Worm (Caenorhabditis elegans) whole organism, L2 larva: Measurements from ENCODE around the gene F42A10.9.

ENCODE experiments used
- C34F6.9 ChIP-seq: fragments of 150-350 bp; optimal IDR thresholded peaks from 2 replicates; lab custom pipeline; 2014; ENCODE audit warnings: missing biosample characterization, missing genetic modification characterization
- F13H6.1 ChIP-seq: sonication (generic microtip); optimal IDR thresholded peaks from 2 replicates; lab custom pipeline; 2016; ENCODE audit warnings: missing genetic modification characterization, missing compliant biosample characterization
- R02D3.7 ChIP-seq: fragments of 150-350 bp; optimal IDR thresholded peaks from 2 replicates; lab custom pipeline; 2014; ENCODE audit warnings: missing biosample characterization, missing genetic modification characterization
- Y55F3AM.14 ChIP-seq: fragments of 200-800 bp; sonication (Bioruptor generic); optimal IDR thresholded peaks from 2 replicates; lab custom pipeline; 2018; ENCODE audit warnings: mild to moderate bottlenecking, missing genetic modification characterization, missing compliant biosample characterization
- ZK546.5 ChIP-seq: sonication (generic microtip); optimal IDR thresholded peaks from 2 replicates; lab custom pipeline; 2017; ENCODE audit warnings: missing biosample characterization, missing genetic modification characterization
- alr-1 ChIP-seq: fragments of 150-350 bp; optimal IDR thresholded peaks from 2 replicates; lab custom pipeline; 2014; ENCODE audit warnings: missing biosample characterization, missing genetic modification characterization
- aly-2 ChIP-seq: fragments of 150-350 bp; optimal IDR thresholded peaks from 2 replicates; lab custom pipeline; 2014; ENCODE audit warnings: missing biosample characterization, missing genetic modification characterization
- ama-1 ChIP-seq: fragments of 150-350 bp; optimal IDR thresholded peaks from 2 replicates; lab custom pipeline; 2018; ENCODE audit warnings: inconsistent platforms
- blmp-1 ChIP-seq: sonication (generic microtip); optimal IDR thresholded peaks from 2 replicates; lab custom pipeline; 2017; ENCODE audit warnings: missing genetic modification characterization, mild to moderate bottlenecking, missing compliant biosample characterization, antibody characterized with exemption, moderate library complexity; ENCODE audit not compliant: insufficient read depth
- ceh-16 ChIP-seq: fragments of 150-350 bp; optimal IDR thresholded peaks from 2 replicates; lab custom pipeline; 2014; ENCODE audit warnings: missing biosample characterization, missing genetic modification characterization
- ceh-82 ChIP-seq: fragments of 150-350 bp; optimal IDR thresholded peaks from 2 replicates; lab custom pipeline; 2014; ENCODE audit warnings: missing biosample characterization, missing genetic modification characterization
- crh-2 ChIP-seq: sonication (generic microtip); optimal IDR thresholded peaks from 2 replicates; lab custom pipeline; 2017; ENCODE audit warnings: missing biosample characterization, missing genetic modification characterization
- dmd-4 ChIP-seq: sonication (generic microtip); optimal IDR thresholded peaks from 2 replicates; lab custom pipeline; 2017; ENCODE audit warnings: missing biosample characterization, missing genetic modification characterization
- egl-27 ChIP-seq: sonication (generic microtip); optimal IDR thresholded peaks from 3 replicates; lab custom pipeline; 2017; ENCODE audit warnings: missing biosample characterization, missing genetic modification reagents, missing genetic modification characterization
- elt-1 ChIP-seq: fragments of 150-350 bp; optimal IDR thresholded peaks from 2 replicates; lab custom pipeline; 2014; ENCODE audit warnings: missing biosample characterization, missing genetic modification characterization
- elt-3 ChIP-seq: sonication (generic microtip); optimal IDR thresholded peaks from 2 replicates; lab custom pipeline; 2017; ENCODE audit warnings: missing biosample characterization, missing genetic modification characterization
- fos-1 ChIP-seq: fragments of 150-350 bp; optimal IDR thresholded peaks from 2 replicates; lab custom pipeline; 2014; ENCODE audit warnings: missing biosample characterization, missing genetic modification characterization
- gmeb-1 ChIP-seq: fragments of 150-350 bp; optimal IDR thresholded peaks from 2 replicates; lab custom pipeline; 2014; ENCODE audit warnings: missing biosample characterization, missing genetic modification characterization
- lin-11 ChIP-seq: fragments of 150-350 bp; sonication (generic microtip); optimal IDR thresholded peaks from 2 replicates; lab custom pipeline; 2014; ENCODE audit warnings: missing biosample characterization, missing genetic modification characterization, inconsistent platforms, mixed read lengths
- lin-13 ChIP-seq: fragments of 150-350 bp; optimal IDR thresholded peaks from 2 replicates; lab custom pipeline; 2014; ENCODE audit warnings: missing biosample characterization, missing genetic modification reagents, missing genetic modification characterization
- lin-39 ChIP-seq: fragments of 150-350 bp; optimal IDR thresholded peaks from 2 replicates; lab custom pipeline; 2014; ENCODE audit warnings: missing biosample characterization, missing genetic modification reagents, missing genetic modification characterization
- lsy-2 ChIP-seq, 2 experiments: fragments of 150-350 bp in 1 of 2; sonication (generic microtip) in 1 of 2; optimal IDR thresholded peaks; 2 replicates each; lab custom pipeline; 2014 to 2017; ENCODE audit warnings: missing biosample characterization in 2 of 2, missing genetic modification characterization in 2 of 2
- mab-5 ChIP-seq: fragments of 150-350 bp; optimal IDR thresholded peaks from 2 replicates; lab custom pipeline; 2014; ENCODE audit warnings: missing biosample characterization, missing genetic modification characterization
- mbf-1 ChIP-seq: sonication (generic microtip); optimal IDR thresholded peaks from 2 replicates; lab custom pipeline; 2017; ENCODE audit warnings: missing biosample characterization, missing genetic modification characterization
- mdl-1 ChIP-seq, 2 experiments: fragments of 150-350 bp in 1 of 2; sonication (generic microtip) in 1 of 2; optimal IDR thresholded peaks; 2 replicates each; lab custom pipeline; 2017; ENCODE audit warnings: missing biosample characterization in 2 of 2, missing genetic modification characterization in 2 of 2
- nhr-10 ChIP-seq: sonication (generic microtip); optimal IDR thresholded peaks from 2 replicates; lab custom pipeline; 2017; ENCODE audit warnings: missing biosample characterization, missing genetic modification characterization
- nhr-11 ChIP-seq: fragments of 150-350 bp; optimal IDR thresholded peaks from 2 replicates; lab custom pipeline; 2014; ENCODE audit warnings: missing biosample characterization, missing genetic modification characterization
- nhr-12 ChIP-seq: fragments of 150-350 bp; optimal IDR thresholded peaks from 2 replicates; lab custom pipeline; 2014; ENCODE audit warnings: missing biosample characterization, missing genetic modification characterization
- nhr-129 ChIP-seq: fragments of 150-350 bp; optimal IDR thresholded peaks from 2 replicates; lab custom pipeline; 2014; ENCODE audit warnings: missing biosample characterization, missing genetic modification characterization
- nhr-21 ChIP-seq: fragments of 150-350 bp; optimal IDR thresholded peaks from 2 replicates; lab custom pipeline; 2014; ENCODE audit warnings: missing biosample characterization, missing genetic modification characterization
- nhr-23 ChIP-seq: fragments of 150-350 bp; optimal IDR thresholded peaks from 2 replicates; lab custom pipeline; 2014; ENCODE audit warnings: missing biosample characterization, missing genetic modification reagents, missing genetic modification characterization
- nhr-237 ChIP-seq: fragments of 150-350 bp; optimal IDR thresholded peaks from 2 replicates; lab custom pipeline; 2014; ENCODE audit warnings: missing biosample characterization, missing genetic modification characterization
- nhr-25 ChIP-seq: fragments of 150-350 bp; sonication (generic microtip); optimal IDR thresholded peaks from 3 replicates; lab custom pipeline; 2014; ENCODE audit warnings: missing biosample characterization, missing genetic modification characterization
- nhr-6 ChIP-seq: fragments of 150-350 bp; optimal IDR thresholded peaks from 2 replicates; lab custom pipeline; 2014; ENCODE audit warnings: missing biosample characterization, missing genetic modification characterization
- nhr-77 ChIP-seq: fragments of 150-350 bp; optimal IDR thresholded peaks from 2 replicates; lab custom pipeline; 2014; ENCODE audit warnings: missing biosample characterization, missing genetic modification characterization
- peb-1 ChIP-seq: fragments of 150-350 bp; optimal IDR thresholded peaks from 2 replicates; lab custom pipeline; 2014; ENCODE audit warnings: missing biosample characterization, missing genetic modification characterization
- sem-4 ChIP-seq: fragments of 150-350 bp; optimal IDR thresholded peaks from 2 replicates; lab custom pipeline; 2014; ENCODE audit warnings: missing biosample characterization, missing genetic modification reagents, missing genetic modification characterization
- skn-1 ChIP-seq: sonication (generic microtip); optimal IDR thresholded peaks from 2 replicates; lab custom pipeline; 2017; ENCODE audit warnings: missing biosample characterization, missing genetic modification characterization
- sma-3 ChIP-seq: sonication (generic microtip); optimal IDR thresholded peaks from 2 replicates; lab custom pipeline; 2016; ENCODE audit warnings: missing genetic modification reagents, missing genetic modification characterization, missing compliant biosample characterization
- sma-9 ChIP-seq, 2 experiments: fragments of 150-350 bp in 1 of 2; sonication (generic microtip) in 1 of 2; optimal IDR thresholded peaks; 2 replicates each; lab custom pipeline; 2014 to 2016; ENCODE audit warnings: missing genetic modification characterization in 2 of 2, mild to moderate bottlenecking in 1 of 2, missing biosample characterization in 1 of 2, missing compliant biosample characterization in 1 of 2, missing genetic modification reagents in 1 of 2, moderate library complexity in 1 of 2
- snpc-4 ChIP-seq: fragments of 150-350 bp; optimal IDR thresholded peaks from 2 replicates; lab custom pipeline; 2014; ENCODE audit warnings: missing biosample characterization, missing genetic modification characterization
- unc-39 ChIP-seq: fragments of 150-350 bp; optimal IDR thresholded peaks from 2 replicates; lab custom pipeline; 2014; ENCODE audit warnings: missing biosample characterization, missing genetic modification characterization
- unc-55 ChIP-seq: fragments of 150-350 bp; sonication (generic microtip); optimal IDR thresholded peaks from 3 replicates; lab custom pipeline; 2014; ENCODE audit warnings: missing biosample characterization, missing genetic modification reagents, missing genetic modification characterization
- unc-62 ChIP-seq: fragments of 150-350 bp; optimal IDR thresholded peaks from 2 replicates; lab custom pipeline; 2014; ENCODE audit warnings: missing biosample characterization, missing genetic modification reagents, missing genetic modification characterization
- zag-1 ChIP-seq: fragments of 150-350 bp; optimal IDR thresholded peaks from 2 replicates; lab custom pipeline; 2014; ENCODE audit warnings: missing biosample characterization, missing genetic modification characterization
- ztf-1 ChIP-seq: fragments of 200-800 bp; sonication (Bioruptor generic); conservative IDR thresholded peaks from 2 replicates; pipeline ENCODE4 v1.3.6; 2022; ENCODE audit warnings: missing genetic modification characterization, missing compliant biosample characterization
- ztf-11 ChIP-seq: sonication (generic microtip); optimal IDR thresholded peaks from 2 replicates; lab custom pipeline; 2017; ENCODE audit warnings: missing biosample characterization, missing genetic modification characterization
- ztf-4 ChIP-seq: fragments of 150-350 bp; optimal IDR thresholded peaks from 2 replicates; lab custom pipeline; 2014; ENCODE audit warnings: missing biosample characterization, missing genetic modification characterization

F42A10.9 gene

ce11 chrIII:6164253-6164971, at the start of gene F42A10.9:
Gene F42A10.9, plus strand, starts transcription at chrIII:6164573.
- TF ChIP-seq unc-62 (GFP tag; lab: Kevin White, UChicago) (no peak), skn-1 (tag; lab: Kevin White, UChicago) (no peak), unc-39 (tag; lab: Kevin White, UChicago) (no peak), ztf-4 (tag; lab: Kevin White, UChicago) (no peak), dmd-4 (no peak), blmp-1 (tag; lab: Kevin White, UChicago) (no peak), lin-39 (no peak), ztf-1 (GFP tag; lab: Robert Waterston, UW) (no peak), nhr-129 (tag; lab: Kevin White, UChicago) (peak; percentile 34), mab-5 (tag; lab: Kevin White, UChicago) (no peak), nhr-10 (tag; lab: Kevin White, UChicago) (no peak), peb-1 (tag; lab: Kevin White, UChicago) (no peak), crh-2 (tag; lab: Kevin White, UChicago) (peak; percentile 0), ceh-16 (tag; lab: Kevin White, UChicago) (no peak), ceh-82 (no peak), elt-1 (tag; lab: Kevin White, UChicago) (no peak), nhr-237 (tag; lab: Kevin White, UChicago) (no peak), nhr-12 (no peak), sma-3 (GFP tag; lab: Kevin White, UChicago) (no peak), F13H6.1 (tag; lab: Kevin White, UChicago) (no peak), snpc-4 (tag; lab: Kevin White, UChicago) (no peak), nhr-21 (no peak), gmeb-1 (tag; lab: Kevin White, UChicago) (no peak), nhr-23 (tag; lab: Kevin White, UChicago) (no peak), lin-13 (GFP tag; lab: Kevin White, UChicago) (peak; percentile 17), nhr-77 (no peak), nhr-25 (tag; lab: Kevin White, UChicago) (peak; percentile 5), sem-4 (no peak), aly-2 (tag; lab: Kevin White, UChicago) (no peak), C34F6.9 (tag; lab: Kevin White, UChicago) (peak; percentile 48), zag-1 (tag; lab: Kevin White, UChicago) (no peak), mdl-1 (tag; optimal IDR thresholded peaks at IDR 0.05; lab: Kevin White, UChicago) (no peak), ama-1 (lab: Kevin White, UChicago) (peak; percentile 86), alr-1 (tag; lab: Kevin White, UChicago) (no peak), lsy-2 (tag; optimal IDR thresholded peaks at IDR 0.05; lab: Kevin White, UChicago) (no peak), nhr-11 (tag; lab: Kevin White, UChicago) (no peak), ZK546.5 (no peak), ztf-11 (tag; lab: Kevin White, UChicago) (no peak), unc-55 (no peak), mbf-1 (no peak), R02D3.7 (tag; lab: Kevin White, UChicago) (no peak), fos-1 (tag; lab: Kevin White, UChicago) (peak; percentile 34), egl-27 (tag; lab: Kevin White, UChicago) (no peak), elt-3 (tag; lab: Kevin White, UChicago) (no peak), nhr-6 (no peak), lin-11 (no peak), Y55F3AM.14 (GFP tag; lab: Kevin White, UChicago) (no peak), sma-9 (GFP tag; optimal IDR thresholded peaks at IDR 0.05; lab: Kevin White, UChicago) (peak; percentile 35), sma-9 (tag; optimal IDR thresholded peaks at IDR 0.05; lab: Kevin White, UChicago) (no peak)
